Fruit fly (Drosophila melanogaster): Measurements from ENCODE around the gene stg.

Gene stg

dm6 chr3R:29216484-29216863 lies 39.1 kb downstream of the stg start:
- TF ChIP-seq CG8478 (optimal IDR thresholded peaks at IDR 0.05), result no peak

DNA sequence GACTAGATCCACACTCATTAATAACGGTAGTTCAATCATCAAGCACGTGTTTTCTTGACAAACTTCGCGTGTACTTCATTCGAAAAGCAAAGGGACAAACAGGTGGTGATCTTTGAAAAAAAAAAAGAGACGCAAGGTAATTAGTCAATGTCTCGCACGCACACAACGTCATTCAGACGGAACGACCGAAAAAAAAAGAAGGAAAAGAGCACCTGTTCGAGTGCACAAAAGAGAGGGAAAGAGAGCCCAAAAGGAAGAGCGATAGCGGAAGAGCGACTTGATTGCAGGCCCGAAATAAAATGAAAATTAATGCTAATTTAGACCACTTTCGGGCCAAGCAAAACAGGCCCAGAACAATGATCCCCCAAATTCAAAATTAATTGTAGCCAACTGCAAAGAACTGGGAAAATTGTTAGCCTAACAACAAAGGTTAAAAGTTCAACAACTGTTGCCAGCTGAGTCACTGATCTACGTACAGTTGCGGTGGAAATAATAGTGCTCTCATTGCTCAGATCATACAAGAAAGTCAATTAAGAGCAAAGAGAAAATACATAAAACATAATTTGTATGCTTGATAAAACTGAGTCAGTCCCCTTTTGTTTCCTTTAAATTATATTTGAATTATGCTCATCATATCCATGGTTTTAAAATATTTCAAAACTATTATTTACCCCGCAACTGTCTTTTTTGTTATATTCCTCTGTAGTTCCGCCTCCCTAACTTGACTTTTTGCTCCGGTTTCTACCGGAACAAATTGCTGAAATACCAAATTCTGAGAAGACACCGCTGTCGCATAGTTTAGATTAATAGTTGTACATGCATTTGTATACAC lies 39.7 kb downstream of the stg start:
- TF ChIP-seq CG8478 (optimal IDR thresholded peaks at IDR 0.05), result no peak

DNA sequence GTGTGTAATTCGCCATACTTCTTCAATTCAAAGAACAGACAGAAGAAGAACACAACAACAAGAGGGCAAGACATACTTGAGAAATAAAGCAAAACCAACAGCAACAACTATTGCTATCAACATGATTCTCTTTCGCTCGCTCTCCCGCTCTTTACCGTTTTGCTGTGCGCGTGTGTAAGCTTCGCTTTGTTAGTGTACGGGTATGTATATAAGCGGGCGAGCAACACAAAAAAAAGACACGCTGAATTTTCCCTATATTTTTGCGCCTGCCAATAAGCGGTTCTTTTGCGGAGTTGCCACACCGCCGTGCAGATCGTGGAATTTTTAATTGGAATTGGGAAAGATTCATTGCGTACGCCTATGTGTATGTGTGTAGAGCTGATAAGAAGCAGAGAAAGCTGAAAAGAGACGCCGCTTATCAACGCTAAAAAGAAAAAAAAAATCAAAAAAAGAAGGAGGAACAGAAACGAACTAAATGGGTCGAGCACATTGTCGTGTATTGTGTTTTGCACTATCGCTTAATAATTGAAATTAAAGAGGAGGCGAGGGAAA lies 40.5 kb downstream of the stg start:
- TF ChIP-seq CG8478 (optimal IDR thresholded peaks at IDR 0.05) (no peak), CTCF (optimal IDR thresholded peaks at IDR 0.05) (no peak)

DNA sequence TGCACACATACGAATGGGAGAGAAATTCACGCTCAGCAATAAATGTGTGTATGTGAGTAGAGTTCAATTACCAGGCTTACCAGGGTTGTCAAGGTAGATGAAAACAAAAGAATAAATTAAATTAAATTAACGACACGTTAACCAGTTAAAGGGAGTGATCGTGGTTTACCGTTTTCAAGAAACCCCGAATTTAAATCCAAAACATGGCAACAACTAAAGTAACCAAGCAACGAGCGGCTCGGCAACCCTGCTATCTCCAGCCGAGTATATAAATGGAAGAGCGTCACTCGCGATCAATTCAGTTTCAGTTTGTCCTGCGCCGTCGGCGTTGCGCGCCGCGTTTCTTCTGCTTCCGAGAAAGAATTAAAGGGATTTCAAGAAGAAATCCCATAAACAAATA lies 41.3 kb downstream of the stg start:
- peak; percentile 34 for TF ChIP-seq CG8478 (optimal IDR thresholded peaks at IDR 0.05)
- no peak for TF ChIP-seq CTCF (optimal IDR thresholded peaks at IDR 0.05)

DNA sequence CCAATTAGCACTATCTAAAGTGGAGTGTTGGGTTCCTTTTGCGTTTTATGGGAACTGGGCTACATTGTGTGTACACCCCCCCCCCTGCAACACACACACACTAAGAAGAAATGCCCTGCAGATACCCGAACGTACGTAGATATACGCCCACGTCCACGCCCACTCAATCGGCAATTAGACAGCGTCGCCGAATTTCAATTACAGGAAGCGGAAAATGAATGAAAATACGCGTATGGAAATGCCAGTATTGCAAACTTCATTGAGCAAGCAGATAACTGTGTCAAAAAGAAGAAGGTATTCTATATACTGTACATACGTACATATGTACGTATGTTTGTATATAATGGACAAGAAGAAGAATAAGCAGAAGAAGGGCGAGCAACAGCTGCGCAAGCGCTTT lies 42.2 kb downstream of the stg start:
- no peak for TF ChIP-seq CTCF (optimal IDR thresholded peaks at IDR 0.05)
- TF ChIP-seq CG8478 (optimal IDR thresholded peaks at IDR 0.05), result no peak

DNA sequence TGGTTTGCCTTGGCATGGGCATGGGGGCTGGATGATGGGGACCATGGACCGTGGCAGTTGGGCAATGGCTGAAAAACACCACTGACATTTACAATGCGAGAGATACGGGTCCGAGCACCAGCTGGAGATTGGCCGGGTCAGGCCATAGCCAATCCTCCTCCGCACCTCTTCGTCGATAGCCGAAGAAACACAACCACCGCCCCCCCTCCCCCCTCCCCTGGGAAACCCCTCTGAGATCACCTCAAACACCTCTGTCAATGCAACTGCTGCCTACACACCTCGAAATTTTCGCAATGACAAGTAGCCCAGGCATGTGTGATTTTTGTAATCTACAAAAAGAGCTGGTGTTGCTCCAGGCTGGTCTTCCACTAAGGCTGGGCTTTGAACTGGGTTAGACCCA lies 43.1 kb downstream of the stg start:
- TF ChIP-seq CG8478 (optimal IDR thresholded peaks at IDR 0.05) (no peak), CTCF (optimal IDR thresholded peaks at IDR 0.05) (no peak)

DNA sequence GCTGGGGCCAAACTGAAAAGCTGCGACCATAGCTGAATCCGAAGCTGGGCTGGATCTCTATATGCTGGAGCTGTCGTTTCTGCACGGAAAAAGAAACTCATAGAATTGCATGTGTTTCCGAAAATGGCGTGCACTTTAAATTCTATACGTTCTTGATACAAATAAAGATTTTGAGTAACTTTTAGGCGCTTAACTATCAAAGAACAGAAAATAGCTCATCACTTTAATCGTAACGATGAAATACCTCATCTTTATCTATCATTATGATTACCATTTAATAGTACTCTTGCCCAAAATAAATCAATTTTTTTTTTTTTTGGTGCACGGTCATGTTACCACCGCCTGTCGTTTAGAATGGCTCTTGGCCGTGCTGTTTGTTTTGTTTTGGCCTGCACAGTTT lies 43.9 kb downstream of the stg start:
- no peak for TF ChIP-seq CTCF (optimal IDR thresholded peaks at IDR 0.05)
- TF ChIP-seq CG8478 (optimal IDR thresholded peaks at IDR 0.05), result no peak

- TF ChIP-seq CG8478 (optimal IDR thresholded peaks at IDR 0.05) (no peak), CTCF (optimal IDR thresholded peaks at IDR 0.05) (no peak)
These were observed 44.8 kb downstream of the stg start for dm6 chr3R:29210542-29211393.

DNA sequence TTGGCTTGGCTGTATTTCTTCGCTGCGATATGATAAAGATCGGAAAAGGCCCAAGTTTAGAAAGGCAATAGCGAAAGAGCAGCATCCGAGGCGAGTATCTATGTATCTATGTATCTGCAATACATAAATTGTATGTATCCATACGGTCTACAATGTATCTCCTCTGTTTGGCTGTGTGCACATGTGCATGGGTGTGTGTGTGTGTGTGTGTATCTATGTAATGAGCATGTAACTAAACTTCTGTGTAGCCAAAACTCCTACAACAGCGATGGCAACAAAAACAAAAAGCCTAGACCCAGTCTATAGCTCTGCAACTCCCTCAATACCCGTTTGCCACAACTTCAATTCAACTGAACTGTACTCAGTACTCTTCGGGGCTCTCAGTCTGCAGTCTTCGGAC lies 45.5 kb downstream of the stg start:
- TF ChIP-seq CG8478 (optimal IDR thresholded peaks at IDR 0.05) (no peak), CTCF (optimal IDR thresholded peaks at IDR 0.05) (no peak)

- TF ChIP-seq CTCF (optimal IDR thresholded peaks at IDR 0.05), result no peak
- TF ChIP-seq CG8478 (optimal IDR thresholded peaks at IDR 0.05), result no peak
These were observed 47.6 kb downstream of the stg start for dm6 chr3R:29207996-29208395.

- TF ChIP-seq CG8478 (optimal IDR thresholded peaks at IDR 0.05), result no peak
- TF ChIP-seq CTCF (optimal IDR thresholded peaks at IDR 0.05), result no peak
These were observed 48.5 kb downstream of the stg start for dm6 chr3R:29207012-29207656.

dm6 chr3R:29206198-29207011 lies 49.2 kb downstream of the stg start:
- TF ChIP-seq CG8478 (optimal IDR thresholded peaks at IDR 0.05), result no peak
- no peak for TF ChIP-seq CTCF (optimal IDR thresholded peaks at IDR 0.05)

dm6 chr3R:29204612-29205480 lies 50.8 kb downstream of the stg start:
- TF ChIP-seq CG8478 (optimal IDR thresholded peaks at IDR 0.05) (no peak), CTCF (optimal IDR thresholded peaks at IDR 0.05) (no peak)

DNA sequence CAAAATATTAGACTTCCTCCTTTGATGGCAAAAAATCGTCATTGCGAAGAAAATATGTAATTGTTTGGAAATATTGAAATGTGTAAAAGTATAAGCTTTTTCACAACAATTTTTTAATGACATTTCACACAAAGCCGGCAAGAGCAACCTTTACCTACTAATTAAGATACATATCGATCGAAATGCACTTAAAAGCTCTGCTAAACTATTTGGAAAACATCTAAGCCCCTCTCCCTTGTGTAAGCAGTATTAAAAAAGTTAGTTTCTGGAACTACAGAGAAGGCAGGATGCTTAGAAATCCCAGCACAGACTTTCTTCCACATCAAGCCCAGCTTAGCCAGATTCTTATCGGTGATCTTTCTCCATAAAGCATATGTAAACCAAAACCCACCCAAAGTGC lies 51.6 kb downstream of the stg start, which contains the start of gene Cyt-c1L:
Cyt-c1L (minus strand) TSS at position 101 of the 400 bp plus-strand sequence.
- TF ChIP-seq CTCF (optimal IDR thresholded peaks at IDR 0.05) (no peak), CG8478 (optimal IDR thresholded peaks at IDR 0.05) (no peak)

Measured in S2 (cell line).